Worm (Caenorhabditis elegans): ENCODE data around the gene H12C20.7.

Gene H12C20.7

DNA sequence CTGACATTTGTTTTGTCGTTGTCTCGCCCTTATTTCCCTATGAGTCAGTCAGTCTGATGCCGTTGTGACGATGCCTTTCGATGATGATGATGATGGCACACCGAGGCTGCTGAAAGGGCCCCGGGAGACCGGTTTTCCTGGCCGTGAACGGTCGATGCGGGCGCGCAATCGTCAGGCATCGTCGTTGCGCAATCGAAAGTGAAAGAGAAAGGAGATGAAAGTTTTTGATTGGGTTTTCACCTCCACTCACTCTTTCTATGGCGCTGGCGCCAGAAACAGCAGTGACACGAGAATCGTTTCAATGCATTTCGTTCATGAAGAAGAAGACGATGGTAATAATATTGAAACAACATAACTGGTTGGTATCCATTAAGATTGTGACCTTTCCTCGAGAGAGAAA, 39.8 kb downstream of the H12C20.7 start (continued):
- TF ChIP-seq dpff-1 (tag; optimal IDR thresholded peaks at IDR 0.05) (no peak), attf-3 (GFP tag; conservative IDR thresholded peaks at IDR 0.05) (no peak), nhr-120 (GFP tag; IDR thresholded peaks at IDR 0.05) (0 out of 2 replicates have a peak, but pooled peaks have one; percentile 75), pbrm-1 (GFP tag; IDR thresholded peaks at IDR 0.05) (peak; percentile 49; the same call in 1 of the 2 replicates), ceh-27 (GFP tag; optimal IDR thresholded peaks at IDR 0.05) (peak; percentile 27), nhr-179 (tag; optimal IDR thresholded peaks at IDR 0.05) (no peak)

- TF ChIP-seq nhr-80 (tag; optimal IDR thresholded peaks at IDR 0.05) (peak; percentile 49), T26A5.8 (tag; optimal IDR thresholded peaks at IDR 0.05) (no peak), B0019.2 (GFP tag; conservative IDR thresholded peaks at IDR 0.05) (no peak), F22D6.2 (tag; optimal IDR thresholded peaks at IDR 0.05) (no peak), ama-1 (optimal IDR thresholded peaks at IDR 0.05) (peak; percentile 52), ama-1 (GFP tag; optimal IDR thresholded peaks at IDR 0.05) (no peak), ccch-3 (GFP tag; optimal IDR thresholded peaks at IDR 0.05) (no peak), nhr-120 (GFP tag; IDR thresholded peaks at IDR 0.05) (no peak), C06A6.2 (GFP tag; conservative IDR thresholded peaks at IDR 0.05) (0 out of 2 replicates have a peak, but pooled peaks have one; percentile 7), cebp-1 (GFP tag; IDR thresholded peaks at IDR 0.05) (no peak), cebp-1 (tag; optimal IDR thresholded peaks at IDR 0.05) (peak; percentile 22), F23B12.7 (tag; optimal IDR thresholded peaks at IDR 0.05; ENCODE audit: insufficient read depth) (no peak), attf-5 (GFP tag; optimal IDR thresholded peaks at IDR 0.05) (peak; percentile 23), nfya-2 (GFP tag; IDR thresholded peaks at IDR 0.05) (no peak), F10E7.11 (tag; optimal IDR thresholded peaks at IDR 0.05) (no peak), Y53G8AR.9 (GFP tag; conservative IDR thresholded peaks at IDR 0.05) (0 out of 2 replicates have a peak, but pooled peaks have one; percentile 2), hlh-26 (GFP tag; conservative IDR thresholded peaks at IDR 0.05) (no peak), madf-6 (GFP tag; IDR thresholded peaks at IDR 0.05) (no peak), lin-35 (GFP tag; optimal IDR thresholded peaks at IDR 0.05) (no peak), hrde-1 (tag; optimal IDR thresholded peaks at IDR 0.05; ENCODE audit: borderline replicate concordance) (no peak), ztf-3 (GFP tag; optimal IDR thresholded peaks at IDR 0.05) (no peak), lsy-27 (tag; optimal IDR thresholded peaks at IDR 0.05; ENCODE audit: borderline replicate concordance, insufficient read depth) (no peak), nfyb-1 (GFP tag; IDR thresholded peaks at IDR 0.05) (no peak), egl-18 (GFP tag; IDR thresholded peaks at IDR 0.05) (no peak), ztf-25 (GFP tag; IDR thresholded peaks at IDR 0.05) (no peak), him-1 (tag; optimal IDR thresholded peaks at IDR 0.05) (no peak), mel-28 (tag; optimal IDR thresholded peaks at IDR 0.05; ENCODE audit: borderline replicate concordance) (no peak)
These were observed 40.3 kb downstream of the H12C20.7 start for ce11 chrV:11532535-11532853.

DNA sequence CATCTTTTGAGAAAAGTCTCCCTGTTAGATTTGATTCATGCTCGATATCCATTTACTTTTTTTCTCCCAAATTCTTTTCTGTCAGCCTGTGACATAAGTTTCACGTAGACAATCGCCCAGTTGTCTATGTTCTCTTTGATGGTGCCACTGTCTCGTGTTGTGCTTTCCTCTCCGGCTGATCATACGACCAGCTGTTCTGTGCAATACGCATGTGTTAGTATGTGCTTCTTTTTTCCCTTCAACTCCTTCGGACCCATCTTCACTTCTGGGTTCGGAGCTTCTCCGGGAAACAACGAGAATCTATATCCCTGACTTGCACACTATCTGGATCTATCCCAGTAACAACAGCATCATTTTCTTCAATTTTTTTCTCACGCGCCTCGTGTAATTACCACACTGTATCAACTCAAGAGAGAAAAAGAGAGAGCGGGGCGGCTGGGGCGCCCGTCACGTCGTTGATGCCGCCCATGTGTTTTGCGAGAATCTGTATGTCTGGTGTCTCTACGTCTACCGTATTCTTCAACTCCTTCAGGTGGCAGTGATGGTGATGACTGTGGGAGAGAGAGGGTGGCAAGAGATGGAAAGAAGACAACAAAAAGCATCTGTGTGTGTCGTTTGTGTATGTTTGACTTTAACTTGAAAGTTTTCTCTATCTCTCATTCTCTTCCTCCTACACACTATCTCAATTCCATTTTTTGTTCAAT, 40.8 kb downstream of the H12C20.7 start:
- no peak for TF ChIP-seq mxl-1 (tag; optimal IDR thresholded peaks at IDR 0.05)
- TF ChIP-seq ztf-6 (GFP tag; IDR thresholded peaks at IDR 0.05): peak; percentile 64; the same call in 1 of the 2 replicates
- TF ChIP-seq F33H1.4 (GFP tag; IDR thresholded peaks at IDR 0.05): no peak
- TF ChIP-seq Y56A3A.18 (GFP tag; IDR thresholded peaks at IDR 0.05): 0 out of 2 replicates have a peak, but pooled peaks have one; percentile 39
- peak; percentile 8 for TF ChIP-seq lin-54 (GFP tag; optimal IDR thresholded peaks at IDR 0.05)
- no peak; the same call in 1 of the 2 replicates for TF ChIP-seq ekl-4 (GFP tag; IDR thresholded peaks at IDR 0.05)
- no peak for TF ChIP-seq Y53F4B.3 (GFP tag; IDR thresholded peaks at IDR 0.05)
- TF ChIP-seq T07F8.4 (tag; optimal IDR thresholded peaks at IDR 0.05): no peak
- no peak for TF ChIP-seq ceh-40 (GFP tag; IDR thresholded peaks at IDR 0.05)
- TF ChIP-seq hmg-1.2 (GFP tag; IDR thresholded peaks at IDR 0.05): peak; percentile 78
- no peak for TF ChIP-seq B0261.1 (tag; optimal IDR thresholded peaks at IDR 0.05)
- no peak for TF ChIP-seq fkh-3 (tag; optimal IDR thresholded peaks at IDR 0.05)
- TF ChIP-seq ama-1 (optimal IDR thresholded peaks at IDR 0.05): no peak
- no peak for TF ChIP-seq ama-1 (GFP tag; optimal IDR thresholded peaks at IDR 0.05)
- TF ChIP-seq B0336.3 (GFP tag; IDR thresholded peaks at IDR 0.05): peak; percentile 78
- peak; percentile 69 for TF ChIP-seq chd-7 (tag; optimal IDR thresholded peaks at IDR 0.05)
- TF ChIP-seq F23B12.7 (tag; optimal IDR thresholded peaks at IDR 0.05; ENCODE audit: insufficient read depth): peak; percentile 7
- no peak for TF ChIP-seq Y79H2A.3 (GFP tag; conservative IDR thresholded peaks at IDR 0.05)
